Fruit fly (Drosophila melanogaster) whole organism, embryonic: ENCODE data around the gene Nep6.

Experiments
- BEAF-32 ChIP-seq: fragments of 200-800 bp; sonication (Bioruptor generic); optimal IDR thresholded peaks from 3 replicates; lab custom pipeline; 2017; ENCODE audit warnings: missing biosample characterization, missing genetic modification characterization, mild to moderate bottlenecking, moderate library complexity, missing genetic modification reagents
- CG10321 ChIP-seq: fragments of 200-800 bp; sonication (Bioruptor generic); IDR thresholded peaks from 2 replicates; pipeline ENCODE4 v1.3.6; 2022; ENCODE audit warnings: missing biosample characterization, missing genetic modification characterization
- CG10543 ChIP-seq: fragments of 200-800 bp; sonication (Bioruptor generic); optimal IDR thresholded peaks from 3 replicates; lab custom pipeline; 2017; ENCODE audit warnings: missing biosample characterization, mild to moderate bottlenecking, missing genetic modification characterization, moderate library complexity
- CG11696 ChIP-seq: fragments of 200-800 bp; sonication (Bioruptor generic); IDR thresholded peaks from 2 replicates; pipeline ENCODE4 v1.3.6; 2022; ENCODE audit warnings: missing biosample characterization, missing genetic modification characterization
- CG12071 ChIP-seq: fragments of 200-800 bp; sonication (Bioruptor generic); optimal IDR thresholded peaks from 3 replicates; lab custom pipeline; 2018; ENCODE audit warnings: missing biosample characterization, mild to moderate bottlenecking, missing genetic modification characterization
- CG12769 ChIP-seq: fragments of 200-800 bp; sonication (Bioruptor generic); optimal IDR thresholded peaks from 2 replicates; lab custom pipeline; 2019; ENCODE audit warnings: missing biosample characterization, mild to moderate bottlenecking, missing genetic modification characterization, moderate library complexity
- CG13894 ChIP-seq: fragments of 200-800 bp; sonication (Bioruptor generic); optimal IDR thresholded peaks from 3 replicates; lab custom pipeline; 2018; ENCODE audit warnings: missing biosample characterization, mild to moderate bottlenecking, missing genetic modification characterization, moderate library complexity
- CG1603 ChIP-seq: fragments of 200-800 bp; sonication (Bioruptor generic); optimal IDR thresholded peaks from 2 replicates; lab custom pipeline; 2019; ENCODE audit warnings: missing biosample characterization, mild to moderate bottlenecking, missing genetic modification characterization, moderate library complexity
- CG16815 ChIP-seq: fragments of 200-800 bp; sonication (Bioruptor generic); optimal IDR thresholded peaks from 3 replicates; lab custom pipeline; 2017; ENCODE audit warnings: missing biosample characterization, mild to moderate bottlenecking, missing genetic modification characterization
- CG1832 ChIP-seq: fragments of 200-800 bp; sonication (Bioruptor generic); optimal IDR thresholded peaks from 2 replicates; lab custom pipeline; 2017; ENCODE audit warnings: missing biosample characterization, mild to moderate bottlenecking, missing genetic modification characterization, inconsistent platforms
- CG2199 ChIP-seq: fragments of 200-800 bp; sonication (Bioruptor generic); IDR thresholded peaks from 3 replicates; pipeline ENCODE4 v1.3.6; 2022; ENCODE audit warnings: missing biosample characterization, missing genetic modification characterization
- CG2889 ChIP-seq: fragments of 200-800 bp; sonication (Bioruptor generic); IDR thresholded peaks from 3 replicates; pipeline ENCODE4 v1.3.6; 2022; ENCODE audit warnings: missing biosample characterization, missing genetic modification characterization
- CG31365 ChIP-seq: fragments of 200-800 bp; sonication (Bioruptor generic); optimal IDR thresholded peaks from 2 replicates; lab custom pipeline; 2018; ENCODE audit warnings: missing biosample characterization, mild to moderate bottlenecking, missing genetic modification characterization
- CG34422 ChIP-seq: fragments of 200-800 bp; sonication (Bioruptor generic); IDR thresholded peaks from 3 replicates; pipeline ENCODE4 v1.3.6; 2022; ENCODE audit warnings: missing biosample characterization, missing genetic modification characterization
- CG3995 ChIP-seq: fragments of 200-800 bp; sonication (Bioruptor generic); optimal IDR thresholded peaks from 3 replicates; lab custom pipeline; 2016; ENCODE audit warnings: missing biosample characterization, missing genetic modification characterization
- CG42726 ChIP-seq: fragments of 200-800 bp; sonication (Bioruptor generic); IDR thresholded peaks from 2 replicates; pipeline ENCODE4 v1.3.6; 2022; ENCODE audit warnings: missing biosample characterization, missing genetic modification characterization; ENCODE audit not compliant: partially characterized antibody
- CG4360 ChIP-seq: fragments of 200-800 bp; sonication (Bioruptor generic); IDR thresholded peaks from 2 replicates; pipeline ENCODE4 v1.3.6; 2022; ENCODE audit warnings: missing biosample characterization, missing genetic modification characterization
- CG4617 ChIP-seq: fragments of 200-800 bp; sonication (Bioruptor generic); optimal IDR thresholded peaks from 3 replicates; lab custom pipeline; 2016; ENCODE audit warnings: missing biosample characterization, missing genetic modification characterization, borderline replicate concordance
- CG6175 ChIP-seq: fragments of 200-800 bp; sonication (Bioruptor generic); IDR thresholded peaks from 3 replicates; pipeline ENCODE4 v1.3.6; 2022; ENCODE audit warnings: missing biosample characterization, missing genetic modification characterization
- CG7963 ChIP-seq: fragments of 200-800 bp; sonication (Bioruptor generic); IDR thresholded peaks from 3 replicates; pipeline ENCODE4 v1.3.6; 2022; ENCODE audit warnings: missing biosample characterization, missing genetic modification characterization; ENCODE audit not compliant: partially characterized antibody
- CG7987 ChIP-seq: fragments of 200-800 bp; sonication (Bioruptor generic); optimal IDR thresholded peaks from 2 replicates; lab custom pipeline; 2018; ENCODE audit warnings: missing biosample characterization, mild to moderate bottlenecking, missing genetic modification characterization, moderate library complexity
- CG8290 ChIP-seq, 3 experiments: fragments of 200-800 bp; sonication (Bioruptor generic); optimal IDR thresholded peaks; 2 replicates each; lab custom pipeline; 2016 to 2019; ENCODE audit warnings: missing biosample characterization in 3 of 3, missing genetic modification characterization in 3 of 3, mild to moderate bottlenecking in 2 of 3, moderate library complexity in 1 of 3
- CG8359 ChIP-seq: fragments of 200-800 bp; sonication (Bioruptor generic); optimal IDR thresholded peaks from 2 replicates; lab custom pipeline; 2017; ENCODE audit warnings: missing biosample characterization, mild to moderate bottlenecking, missing genetic modification characterization, borderline replicate concordance
- CG8924 ChIP-seq: fragments of 200-800 bp; optimal IDR thresholded peaks from 3 replicates; lab custom pipeline; 2019; ENCODE audit warnings: missing biosample characterization, mild to moderate bottlenecking, missing genetic modification characterization, moderate library complexity
- E2f2 ChIP-seq: fragments of 200-800 bp; sonication (Bioruptor generic); IDR thresholded peaks from 2 replicates; pipeline ENCODE4 v1.3.6; 2022; ENCODE audit warnings: missing biosample characterization, missing genetic modification characterization
- Eip74EF ChIP-seq, 2 experiments: fragments of 200-800 bp in 1 of 2; fragments of >200 bp in 1 of 2; sonication (Bioruptor generic) in 1 of 2; optimal IDR thresholded peaks; 2 replicates each; lab custom pipeline; 2017 to 2019; ENCODE audit warnings: missing biosample characterization in 2 of 2, missing genetic modification characterization in 2 of 2, mild to moderate bottlenecking in 1 of 2, moderate library complexity in 1 of 2
- Hand ChIP-seq: fragments of 200-800 bp; sonication (Bioruptor generic); optimal IDR thresholded peaks from 2 replicates; lab custom pipeline; 2017; ENCODE audit warnings: mild to moderate bottlenecking, missing biosample characterization, missing genetic modification reagents, missing genetic modification characterization
- Hr78 ChIP-seq, 2 experiments: fragments of 200-800 bp in 1 of 2; fragments of >200 bp in 1 of 2; sonication (Bioruptor generic) in 1 of 2; optimal IDR thresholded peaks; 2 replicates each; lab custom pipeline; 2017 to 2019; ENCODE audit warnings: missing biosample characterization in 2 of 2, missing genetic modification characterization in 2 of 2, mild to moderate bottlenecking in 1 of 2, moderate library complexity in 1 of 2
- MBD-R2 ChIP-seq: fragments of 200-800 bp; sonication (Bioruptor generic); IDR thresholded peaks from 2 replicates; pipeline ENCODE4 v1.3.6; 2022; ENCODE audit warnings: missing biosample characterization, missing genetic modification characterization
- Mad ChIP-seq: fragments of 200-800 bp; sonication (Bioruptor generic); optimal IDR thresholded peaks from 2 replicates; lab custom pipeline; 2016; ENCODE audit warnings: missing biosample characterization, missing genetic modification characterization
- Med ChIP-seq: fragments of 200-800 bp; sonication (Bioruptor generic); peaks from one replicate; lab custom pipeline; 2016; ENCODE audit warnings: missing biosample characterization, missing genetic modification characterization, mild to moderate bottlenecking, inconsistent platforms, moderate library complexity
- NC2β ChIP-seq: fragments of 200-800 bp; sonication (Bioruptor generic); optimal IDR thresholded peaks from 2 replicates; lab custom pipeline; 2016; ENCODE audit warnings: missing biosample characterization, missing genetic modification characterization
- cg ChIP-seq: fragments of 200-800 bp; sonication (Bioruptor generic); optimal IDR thresholded peaks from 3 replicates; lab custom pipeline; 2019; ENCODE audit warnings: missing biosample characterization, mild to moderate bottlenecking, missing genetic modification characterization, moderate library complexity
- dati ChIP-seq: fragments of 200-800 bp; sonication (Bioruptor generic); IDR thresholded peaks from 2 replicates; pipeline ENCODE4 v1.3.6; 2022; ENCODE audit warnings: missing biosample characterization, missing genetic modification characterization
- fd64A ChIP-seq: fragments of 200-800 bp; sonication (Bioruptor generic); optimal IDR thresholded peaks from 3 replicates; lab custom pipeline; 2018; ENCODE audit warnings: missing biosample characterization, mild to moderate bottlenecking, missing genetic modification characterization
- ftz-f1 ChIP-seq: fragments of 200-800 bp; sonication (Bioruptor generic); optimal IDR thresholded peaks from 2 replicates; lab custom pipeline; 2016; ENCODE audit warnings: missing biosample characterization, missing genetic modification characterization
- jumu ChIP-seq: fragments of 200-800 bp; sonication (Bioruptor generic); optimal IDR thresholded peaks from 3 replicates; lab custom pipeline; 2016; ENCODE audit warnings: missing biosample characterization, missing genetic modification characterization
- lov ChIP-seq, 2 experiments: fragments of 200-800 bp in 1 of 2; fragments of >200 bp in 1 of 2; sonication (Bioruptor generic) in 1 of 2; IDR thresholded peaks in 1 of 2; optimal IDR thresholded peaks in 1 of 2; 2 replicates in 1 of 2; 3 replicates in 1 of 2; pipeline versions ENCODE4 v1.3.6 to Lab custom; 2017 to 2022; ENCODE audit warnings: missing biosample characterization in 1 of 2, missing genetic modification characterization in 1 of 2
- nom ChIP-seq: fragments of 200-800 bp; sonication (Bioruptor generic); optimal IDR thresholded peaks from 2 replicates; lab custom pipeline; 2017; ENCODE audit warnings: missing biosample characterization, missing genetic modification characterization, mild to moderate bottlenecking, moderate library complexity, missing genetic modification reagents
- oc ChIP-seq: fragments of 200-800 bp; sonication (Bioruptor generic); optimal IDR thresholded peaks from 2 replicates; lab custom pipeline; 2018; ENCODE audit warnings: missing biosample characterization, mild to moderate bottlenecking, missing genetic modification characterization, moderate library complexity
- psq ChIP-seq: fragments of 200-800 bp; sonication (Bioruptor generic); optimal IDR thresholded peaks from 2 replicates; lab custom pipeline; 2017; ENCODE audit warnings: missing biosample characterization, missing genetic modification characterization
- row ChIP-seq: fragments of 200-800 bp; sonication (Bioruptor generic); IDR thresholded peaks from 3 replicates; pipeline ENCODE4 v1.3.6; 2022; ENCODE audit warnings: missing biosample characterization, missing genetic modification characterization
- sd ChIP-seq: fragments of 200-800 bp; sonication (Bioruptor generic); optimal IDR thresholded peaks from 3 replicates; lab custom pipeline; 2018; ENCODE audit warnings: missing biosample characterization, mild to moderate bottlenecking, missing genetic modification characterization, moderate library complexity
- sug ChIP-seq: fragments of 200-800 bp; optimal IDR thresholded peaks from 2 replicates; lab custom pipeline; 2019; ENCODE audit warnings: missing biosample characterization, mild to moderate bottlenecking, missing genetic modification characterization, moderate library complexity
- tll ChIP-seq, 2 experiments: fragments of 200-800 bp in 1 of 2; fragments of >200 bp in 1 of 2; sonication (Bioruptor generic) in 1 of 2; optimal IDR thresholded peaks; 2 replicates each; lab custom pipeline; 2017 to 2019; ENCODE audit warnings: missing biosample characterization in 2 of 2, missing genetic modification characterization in 2 of 2, mild to moderate bottlenecking in 1 of 2, moderate library complexity in 1 of 2
- tna ChIP-seq: fragments of 200-800 bp; sonication (Bioruptor generic); IDR thresholded peaks from 2 replicates; pipeline ENCODE4 v1.3.6; 2022; ENCODE audit warnings: missing biosample characterization, missing genetic modification characterization; ENCODE audit not compliant: partially characterized antibody
- wek ChIP-seq: fragments of 200-800 bp; sonication (Bioruptor generic); optimal IDR thresholded peaks from 3 replicates; lab custom pipeline; 2018; ENCODE audit warnings: missing biosample characterization, mild to moderate bottlenecking, missing genetic modification characterization, moderate library complexity

Gene Nep6

DNA sequence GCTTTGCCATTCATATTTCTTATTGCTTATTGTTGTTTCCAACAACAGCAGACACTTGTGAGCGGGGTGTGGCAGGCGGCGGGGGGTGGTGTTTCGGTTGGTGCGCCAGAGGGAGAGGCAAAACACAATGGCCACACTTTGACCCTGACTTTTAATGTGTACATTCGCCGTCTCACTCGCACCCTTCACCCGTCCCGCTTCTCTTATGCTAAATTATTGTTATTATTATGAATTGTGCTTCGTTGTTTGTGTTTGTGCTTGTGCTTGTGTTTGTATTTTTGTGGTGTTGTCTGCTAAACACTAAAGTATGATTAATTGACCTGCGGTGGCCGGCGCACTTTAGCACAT lies 45.1 kb upstream of the Nep6 start (continued):
- TF ChIP-seq lov (optimal IDR thresholded peaks at IDR 0.05; lab: Kevin White, UChicago) = no peak
- 0 out of 3 replicates have a peak, but pooled peaks have one; percentile 40 for TF ChIP-seq lov (GFP tag; IDR thresholded peaks at IDR 0.05; lab: Robert Waterston, UW)
- TF ChIP-seq Hr78 (GFP tag; optimal IDR thresholded peaks at IDR 0.05; lab: Kevin White, UChicago) = peak in 1 of 2 experiments; percentile 97
- TF ChIP-seq Mad = no peak
- TF ChIP-seq CG31365 = no peak
- TF ChIP-seq Hand = no peak
- peak; percentile 48 for TF ChIP-seq nom (GFP tag; lab: Kevin White, UChicago)
- TF ChIP-seq ftz-f1 (GFP tag; lab: Kevin White, UChicago) = peak; percentile 99
- TF ChIP-seq CG2199 (GFP tag; lab: Robert Waterston, UW) = peak; percentile 88; the same call in 2 of the 3 replicates
- no peak for TF ChIP-seq jumu (GFP tag; lab: Kevin White, UChicago)
- TF ChIP-seq sd (tag; lab: Kevin White, UChicago) = peak; percentile 67
- peak; percentile 27 for TF ChIP-seq oc (tag; lab: Kevin White, UChicago)
- TF ChIP-seq sug (tag; lab: Kevin White, UChicago) = peak; percentile 41
- TF ChIP-seq Med (GFP tag; lab: Kevin White, UChicago) = peak; percentile 76
- peak; percentile 27 for TF ChIP-seq CG7987 (GFP tag; lab: Kevin White, UChicago)
- no peak for TF ChIP-seq CG8359 (GFP tag; lab: Kevin White, UChicago)
- TF ChIP-seq CG34422 (GFP tag; lab: Robert Waterston, UW) = peak; percentile 37; the same call in 1 of the 3 replicates
- peak; percentile 19; the same call in 1 of the 2 replicates for TF ChIP-seq MBD-R2
- peak in 1 of 2 experiments; percentile 69 for TF ChIP-seq tll (GFP tag; optimal IDR thresholded peaks at IDR 0.05; lab: Kevin White, UChicago)
- no peak for TF ChIP-seq CG16815 (GFP tag; lab: Kevin White, UChicago)
- TF ChIP-seq tna (GFP tag; lab: Robert Waterston, UW) = no peak
- TF ChIP-seq CG10543 (GFP tag; lab: Kevin White, UChicago) = peak; percentile 88
- peak; percentile 15 for TF ChIP-seq CG12071 (GFP tag; lab: Kevin White, UChicago)
- TF ChIP-seq CG8290 (GFP tag; optimal IDR thresholded peaks at IDR 0.05; lab: Kevin White, UChicago) = no peak
- peak in 1 of 2 experiments; percentile 69 for TF ChIP-seq CG8290 (tag; optimal IDR thresholded peaks at IDR 0.05; lab: Kevin White, UChicago)
- peak; percentile 90 for TF ChIP-seq CG10321 (GFP tag; lab: Robert Waterston, UW)
- TF ChIP-seq CG8924 (tag; lab: Kevin White, UChicago) = no peak
- no peak for TF ChIP-seq CG4617 (GFP tag; lab: Kevin White, UChicago)
- TF ChIP-seq dati (GFP tag; lab: Robert Waterston, UW) = peak; percentile 5; the same call in 1 of the 2 replicates
- TF ChIP-seq CG3995 (GFP tag; lab: Kevin White, UChicago) = no peak
- TF ChIP-seq E2f2 (GFP tag; lab: Robert Waterston, UW) = no peak
- no peak for TF ChIP-seq NC2β (GFP tag; lab: Kevin White, UChicago)
- no peak for TF ChIP-seq row (GFP tag; lab: Robert Waterston, UW)
- peak; percentile 46 for TF ChIP-seq psq (GFP tag; lab: Kevin White, UChicago)
- TF ChIP-seq CG13894 = peak; percentile 67
- peak; percentile 33; the same call in 1 of the 2 replicates for TF ChIP-seq CG4360 (GFP tag; lab: Robert Waterston, UW)
- peak; percentile 4 for TF ChIP-seq wek
- TF ChIP-seq BEAF-32 = no peak
- peak; percentile 91; the same call in 2 of the 3 replicates for TF ChIP-seq CG6175 (GFP tag; lab: Robert Waterston, UW)
- TF ChIP-seq CG12769 = peak; percentile 91
- peak; percentile 73 for TF ChIP-seq cg (GFP tag; lab: Kevin White, UChicago)
- TF ChIP-seq CG7963 = no peak
- TF ChIP-seq Eip74EF (GFP tag; optimal IDR thresholded peaks at IDR 0.05; lab: Kevin White, UChicago) = peak in 1 of 2 experiments; percentile 17
- TF ChIP-seq CG42726 (GFP tag; lab: Robert Waterston, UW) = 0 out of 2 replicates have a peak, but pooled peaks have one; percentile 34
- peak; percentile 79 for TF ChIP-seq CG1832 (GFP tag; lab: Kevin White, UChicago)
- TF ChIP-seq CG11696 (GFP tag; lab: Robert Waterston, UW) = no peak
- TF ChIP-seq CG1603 (tag; lab: Kevin White, UChicago) = peak; percentile 0
- TF ChIP-seq fd64A (GFP tag; lab: Kevin White, UChicago) = peak; percentile 5
- no peak for TF ChIP-seq CG2889 (GFP tag; lab: Robert Waterston, UW)
